Fruit fly (Drosophila melanogaster) S2 (cell line): Measurements from ENCODE around the gene C15.

ENCODE experiments used
- CG8478 ChIP-seq: fragments of >200 bp; optimal IDR thresholded peaks from 2 replicates; lab custom pipeline; 2018
- CTCF ChIP-seq, 2 experiments: fragments of >200 bp; optimal IDR thresholded peaks; 2 replicates each; lab custom pipeline; 2018

DNA sequence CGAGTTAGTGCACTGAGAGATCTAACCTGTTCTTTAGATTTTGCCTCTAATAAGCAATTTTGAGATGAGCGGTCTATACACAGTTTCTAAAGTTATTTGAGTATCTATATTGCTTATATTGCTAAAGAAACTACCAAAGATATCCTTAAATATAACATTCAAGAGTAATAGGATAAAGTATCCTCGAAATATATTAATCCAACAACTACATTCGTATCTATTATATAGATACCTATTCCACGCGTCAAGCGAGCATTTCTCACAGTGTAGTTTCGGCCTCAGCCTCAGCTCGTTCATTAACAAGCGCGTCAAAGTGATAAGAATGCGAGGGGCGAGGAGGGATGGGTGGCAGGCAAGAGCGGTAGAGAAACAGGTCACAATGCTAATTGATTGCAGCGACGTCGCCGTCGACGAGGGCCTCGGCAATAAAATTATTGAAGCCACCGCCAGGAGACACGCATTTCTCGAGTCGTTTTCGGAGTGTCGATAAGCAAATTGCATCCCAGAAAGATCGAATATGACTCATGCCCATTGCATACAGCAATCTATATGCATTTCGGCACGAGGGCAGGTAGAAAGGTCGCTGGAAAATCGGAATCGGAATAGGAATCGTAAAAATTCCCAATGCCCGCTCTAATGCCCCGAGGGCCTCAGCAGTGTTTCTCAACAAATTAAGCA lies 6.1 kb upstream of the C15 start:
- TF ChIP-seq CG8478 (lab: Kevin White, UChicago) (no peak), CTCF (optimal IDR thresholded peaks at IDR 0.05; lab: Kevin White, UChicago) (no peak)
